Worm (Caenorhabditis elegans) whole organism, L1 larva: ENCODE data around the gene scl-1.

Experiments
- Y116A8C.19 ChIP-seq: sonication (generic microtip); optimal IDR thresholded peaks from 2 replicates; lab custom pipeline; 2016; ENCODE audit warnings: missing compliant biosample characterization, missing genetic modification characterization, borderline replicate concordance
- ama-1 ChIP-seq: fragments of 150-350 bp; optimal IDR thresholded peaks from 2 replicates; lab custom pipeline; 2014
- blmp-1 ChIP-seq: fragments of 150-350 bp; optimal IDR thresholded peaks from 2 replicates; lab custom pipeline; 2014; ENCODE audit warnings: missing biosample characterization, missing genetic modification characterization
- ceh-63 ChIP-seq: fragments of 200-800 bp; sonication (Bioruptor generic); optimal IDR thresholded peaks from 2 replicates; lab custom pipeline; 2018; ENCODE audit warnings: mild to moderate bottlenecking, missing genetic modification characterization, missing compliant biosample characterization
- ceh-8 ChIP-seq: fragments of 200-800 bp; sonication (Bioruptor generic); optimal IDR thresholded peaks from 2 replicates; lab custom pipeline; 2018; ENCODE audit warnings: mild to moderate bottlenecking, missing genetic modification characterization, moderate library complexity, missing compliant biosample characterization
- dpl-1 ChIP-seq, 3 experiments: fragments of 150-350 bp in 2 of 3; sonication (generic microtip) in 1 of 3; optimal IDR thresholded peaks; 2 replicates each; lab custom pipeline; 2014 to 2017; ENCODE audit warnings: missing biosample characterization in 3 of 3, missing genetic modification characterization in 3 of 3, missing genetic modification reagents in 3 of 3
- efl-1 ChIP-seq, 4 experiments: fragments of 150-350 bp; optimal IDR thresholded peaks in 3 of 4; peaks in 1 of 4; 1 replicate in 1 of 4; 2 replicates in 3 of 4; lab custom pipeline; 2014; ENCODE audit warnings: missing biosample characterization in 2 of 4, missing genetic modification characterization in 2 of 4, missing genetic modification reagents in 2 of 4
- egl-13 ChIP-seq: sonication (generic microtip); optimal IDR thresholded peaks from 2 replicates; lab custom pipeline; 2016; ENCODE audit warnings: missing genotype, missing genetic modification reagents, missing genetic modification characterization, missing compliant biosample characterization
- elt-2 ChIP-seq: sonication (generic microtip); optimal IDR thresholded peaks from 2 replicates; lab custom pipeline; 2016; ENCODE audit warnings: missing genetic modification characterization, mild to moderate bottlenecking, inconsistent platforms, missing compliant biosample characterization, missing genetic modification reagents
- elt-3 ChIP-seq, 6 experiments: fragments of 150-350 bp in 1 of 6; sonication (generic microtip); optimal IDR thresholded peaks; 2 replicates each; lab custom pipeline; 2017 to 2018; ENCODE audit warnings: missing biosample characterization in 6 of 6, missing genetic modification characterization in 6 of 6, inconsistent platforms in 1 of 6
- ets-5 ChIP-seq: fragments of 200-800 bp; sonication (Bioruptor generic); IDR thresholded peaks from 2 replicates; pipeline ENCODE4 v1.3.6; 2022; ENCODE audit warnings: missing genetic modification characterization, missing compliant biosample characterization
- fkh-10 ChIP-seq: sonication (generic microtip); optimal IDR thresholded peaks from 2 replicates; lab custom pipeline; 2017; ENCODE audit warnings: missing biosample characterization, missing genetic modification reagents, missing genetic modification characterization
- fos-1 ChIP-seq: fragments of 150-350 bp; optimal IDR thresholded peaks from 2 replicates; lab custom pipeline; 2014; ENCODE audit warnings: missing biosample characterization, missing genetic modification characterization
- hlh-4 ChIP-seq: sonication (generic microtip); optimal IDR thresholded peaks from 2 replicates; lab custom pipeline; 2016; ENCODE audit warnings: mild to moderate bottlenecking, missing genetic modification characterization, missing compliant biosample characterization
- hpl-2 ChIP-seq: fragments of 150-350 bp; optimal IDR thresholded peaks from 2 replicates; lab custom pipeline; 2014; ENCODE audit warnings: missing biosample characterization, missing genetic modification reagents, missing genetic modification characterization
- lin-14 ChIP-seq: fragments of 200-800 bp; sonication (Bioruptor generic); optimal IDR thresholded peaks from 2 replicates; lab custom pipeline; 2018; ENCODE audit warnings: mild to moderate bottlenecking, missing genetic modification characterization, moderate library complexity, missing compliant biosample characterization
- lin-35 ChIP-seq, 2 experiments: fragments of 150-350 bp; optimal IDR thresholded peaks; 2 replicates each; lab custom pipeline; 2014; ENCODE audit warnings: missing biosample characterization in 2 of 2, missing genetic modification characterization in 2 of 2, missing genetic modification reagents in 2 of 2
- mab-9 ChIP-seq: fragments of 200-800 bp; sonication (Bioruptor generic); IDR thresholded peaks from 2 replicates; pipeline ENCODE4 v1.3.6; 2022; ENCODE audit warnings: missing genetic modification reagents, missing genetic modification characterization, missing compliant biosample characterization
- mdl-1 ChIP-seq, 2 experiments: fragments of 150-350 bp; optimal IDR thresholded peaks; 2 replicates each; lab custom pipeline; 2014 to 2017; ENCODE audit warnings: missing biosample characterization in 2 of 2, missing genetic modification characterization in 2 of 2, inconsistent platforms in 1 of 2
- nhr-11 ChIP-seq: fragments of 150-350 bp; optimal IDR thresholded peaks from 2 replicates; lab custom pipeline; 2014; ENCODE audit warnings: missing biosample characterization, missing genetic modification characterization
- nhr-19 ChIP-seq: fragments of 200-800 bp; sonication (Bioruptor generic); conservative IDR thresholded peaks from 2 replicates; pipeline ENCODE4 v1.3.6; 2022; ENCODE audit warnings: missing genetic modification characterization, missing compliant biosample characterization
- nhr-20 ChIP-seq: sonication (generic microtip); optimal IDR thresholded peaks from 2 replicates; lab custom pipeline; 2016; ENCODE audit warnings: mild to moderate bottlenecking, missing genetic modification characterization, missing compliant biosample characterization
- nhr-237 ChIP-seq: fragments of 150-350 bp; optimal IDR thresholded peaks from 2 replicates; lab custom pipeline; 2014; ENCODE audit warnings: missing biosample characterization, missing genetic modification characterization
- nhr-28 ChIP-seq: fragments of 150-350 bp; optimal IDR thresholded peaks from 2 replicates; lab custom pipeline; 2014; ENCODE audit warnings: missing biosample characterization, missing genetic modification characterization
- nhr-71 ChIP-seq: sonication (generic microtip); optimal IDR thresholded peaks from 2 replicates; lab custom pipeline; 2016; ENCODE audit warnings: mild to moderate bottlenecking, missing genetic modification characterization, moderate library complexity, missing compliant biosample characterization
- nhr-76 ChIP-seq: sonication (generic microtip); optimal IDR thresholded peaks from 2 replicates; lab custom pipeline; 2017; ENCODE audit warnings: missing biosample characterization, missing genetic modification characterization
- nhr-84 ChIP-seq: sonication (generic microtip); optimal IDR thresholded peaks from 2 replicates; lab custom pipeline; 2017; ENCODE audit warnings: missing biosample characterization, missing genetic modification characterization
- nhr-85 ChIP-seq: sonication (generic microtip); peaks from one replicate; lab custom pipeline; 2016; ENCODE audit warnings: missing genetic modification characterization, inconsistent platforms, missing compliant biosample characterization
- nhr-90 ChIP-seq: sonication (generic microtip); optimal IDR thresholded peaks from 2 replicates; lab custom pipeline; 2016; ENCODE audit warnings: mild to moderate bottlenecking, missing genetic modification characterization, missing compliant biosample characterization; ENCODE audit not compliant: poor library complexity
- skn-1 ChIP-seq: fragments of 150-350 bp; optimal IDR thresholded peaks from 2 replicates; lab custom pipeline; 2014; ENCODE audit warnings: missing biosample characterization, missing genetic modification characterization
- snpc-4 ChIP-seq: fragments of 150-350 bp; optimal IDR thresholded peaks from 2 replicates; lab custom pipeline; 2014; ENCODE audit warnings: missing biosample characterization, missing genetic modification characterization
- snu-23 ChIP-seq: sonication (generic microtip); optimal IDR thresholded peaks from 2 replicates; lab custom pipeline; 2016; ENCODE audit warnings: missing genetic modification characterization, missing compliant biosample characterization
- sptf-1 ChIP-seq: fragments of 150-350 bp; optimal IDR thresholded peaks from 2 replicates; lab custom pipeline; 2014; ENCODE audit warnings: missing biosample characterization, missing genetic modification characterization
- unc-62 ChIP-seq: fragments of 150-350 bp; optimal IDR thresholded peaks from 2 replicates; lab custom pipeline; 2014; ENCODE audit warnings: missing biosample characterization, missing genetic modification reagents, missing genetic modification characterization
- unc-86 ChIP-seq: sonication (generic microtip); optimal IDR thresholded peaks from 2 replicates; lab custom pipeline; 2016; ENCODE audit warnings: missing genetic modification characterization, missing compliant biosample characterization
- unc-98 ChIP-seq: fragments of 200-800 bp; sonication (Bioruptor generic); IDR thresholded peaks from 2 replicates; pipeline ENCODE4 v1.3.6; 2022; ENCODE audit warnings: missing genetic modification characterization, missing compliant biosample characterization
- ztf-11 ChIP-seq, 2 experiments: sonication (generic microtip); optimal IDR thresholded peaks; 2 replicates each; lab custom pipeline; 2016 to 2017; ENCODE audit warnings: missing genetic modification characterization in 2 of 2, missing biosample characterization in 1 of 2, missing compliant biosample characterization in 1 of 2

Gene scl-1

ce11 chrIV:13075625-13076252, 19.6 kb downstream of the scl-1 start (continued):
- TF ChIP-seq snu-23 (GFP tag; lab: Kevin White, UChicago) (peak; percentile 42), nhr-71 (tag; lab: Kevin White, UChicago) (peak; percentile 63), lin-14 (GFP tag; lab: Kevin White, UChicago) (peak; percentile 71), ztf-11 (tag; optimal IDR thresholded peaks at IDR 0.05; lab: Kevin White, UChicago) (no peak), mdl-1 (tag; optimal IDR thresholded peaks at IDR 0.05; lab: Kevin White, UChicago) (peak in 1 of 2 experiments; percentile 32), fos-1 (tag; lab: Kevin White, UChicago) (no peak), unc-98 (GFP tag; lab: Robert Waterston, UW) (no peak), ceh-63 (GFP tag; lab: Kevin White, UChicago) (no peak), hlh-4 (tag; lab: Kevin White, UChicago) (no peak), ceh-8 (GFP tag; lab: Kevin White, UChicago) (no peak), nhr-20 (peak; percentile 65)

DNA sequence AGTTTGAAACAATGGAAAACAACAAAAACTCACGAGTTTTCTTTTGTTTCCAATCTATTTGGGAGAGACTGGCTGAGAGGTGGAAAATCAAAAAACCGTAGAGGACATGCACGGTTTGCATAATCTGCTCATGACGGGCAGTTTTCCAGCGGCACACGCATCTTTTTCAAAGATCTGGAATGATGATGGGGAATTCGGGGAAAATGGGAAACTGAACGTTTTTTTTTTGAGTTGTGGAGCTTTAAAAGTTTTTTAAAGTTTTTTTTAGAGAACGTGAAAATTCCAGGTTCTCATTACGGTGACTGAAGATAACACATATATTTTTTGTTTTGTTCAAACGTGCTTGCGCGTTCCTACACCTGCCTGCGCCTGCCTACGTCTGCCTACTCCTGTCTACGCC, 20.5 kb downstream of the scl-1 start, which contains the start of gene C39E9.7:
TSS of gene C39E9.7 (minus strand) at position 101 of the 400 bp plus-strand sequence.
- no peak for TF ChIP-seq efl-1 (optimal IDR thresholded peaks at IDR 0.05; lab: Kevin White, UChicago)
- peak in 1 of 2 experiments; percentile 26 for TF ChIP-seq efl-1 (GFP tag; optimal IDR thresholded peaks at IDR 0.05 in 1 of 2; lab: Kevin White, UChicago)
- TF ChIP-seq ets-5: no peak

- TF ChIP-seq mdl-1 (tag; optimal IDR thresholded peaks at IDR 0.05; lab: Kevin White, UChicago): peak in 1 of 2 experiments; percentile 37
- peak; percentile 54 for TF ChIP-seq nhr-20
- TF ChIP-seq lin-14 (GFP tag; lab: Kevin White, UChicago): peak; percentile 63
- peak; percentile 91 for TF ChIP-seq nhr-85 (tag; lab: Kevin White, UChicago)
- TF ChIP-seq elt-2: no peak
- TF ChIP-seq nhr-84 (tag; lab: Kevin White, UChicago): no peak
- TF ChIP-seq snu-23 (GFP tag; lab: Kevin White, UChicago): peak; percentile 42
- TF ChIP-seq unc-86 (tag; lab: Kevin White, UChicago): no peak
- TF ChIP-seq nhr-19: peak; percentile 45
- TF ChIP-seq blmp-1: peak; percentile 80
- TF ChIP-seq ets-5: no peak
- peak; percentile 64 for TF ChIP-seq nhr-71 (tag; lab: Kevin White, UChicago)
- peak in 1 of 2 experiments; percentile 50 for TF ChIP-seq lin-35 (GFP tag; optimal IDR thresholded peaks at IDR 0.05; lab: Kevin White, UChicago)
- TF ChIP-seq sptf-1: no peak
- TF ChIP-seq nhr-90 (tag; lab: Kevin White, UChicago): peak; percentile 7
- no peak for TF ChIP-seq nhr-237 (tag; lab: Kevin White, UChicago)
- peak; percentile 1 for TF ChIP-seq skn-1 (tag; lab: Kevin White, UChicago)
- TF ChIP-seq Y116A8C.19 (tag; lab: Kevin White, UChicago): no peak
- TF ChIP-seq elt-3 (tag; optimal IDR thresholded peaks at IDR 0.05; lab: Kevin White, UChicago): peak in 2 of 6 experiments; percentile 44 to 78
Measured at ce11 chrIV:13077694-13078093, 21.6 kb downstream of the scl-1 start.

DNA sequence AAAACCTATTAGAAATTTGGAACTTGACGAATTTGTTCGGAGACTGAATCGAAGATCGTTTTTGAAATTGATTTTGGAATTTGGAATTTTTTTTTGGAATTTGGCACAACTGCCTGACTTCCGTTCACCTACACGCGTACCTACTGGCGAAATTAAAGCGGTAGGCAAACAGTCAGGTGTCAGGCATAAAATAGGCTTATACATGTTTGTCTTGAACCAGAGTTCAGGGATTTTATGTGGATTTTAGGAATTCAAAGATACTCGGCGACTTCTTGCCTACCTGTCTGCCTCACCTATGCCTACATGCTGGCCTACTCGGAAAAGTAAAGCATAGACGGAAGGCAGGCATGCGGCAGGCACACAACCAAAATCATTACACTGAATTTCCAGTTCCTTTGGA, 22.2 kb downstream of the scl-1 start:
- TF ChIP-seq hpl-2 (GFP tag; lab: Kevin White, UChicago): no peak
- TF ChIP-seq mab-9 (GFP tag; lab: Robert Waterston, UW): no peak
- no peak for TF ChIP-seq ztf-11 (tag; optimal IDR thresholded peaks at IDR 0.05; lab: Kevin White, UChicago)
- TF ChIP-seq nhr-84 (tag; lab: Kevin White, UChicago): no peak
- TF ChIP-seq snpc-4 (tag; lab: Kevin White, UChicago): no peak
- no peak for TF ChIP-seq ama-1 (lab: Kevin White, UChicago)
- TF ChIP-seq nhr-28 (tag; lab: Kevin White, UChicago): no peak
- no peak for TF ChIP-seq ets-5
- no peak for TF ChIP-seq fkh-10 (GFP tag; lab: Kevin White, UChicago)
- no peak for TF ChIP-seq dpl-1 (GFP tag; optimal IDR thresholded peaks at IDR 0.05; lab: Kevin White, UChicago)
- no peak for TF ChIP-seq nhr-19
- TF ChIP-seq unc-62 (GFP tag; lab: Kevin White, UChicago): no peak
- TF ChIP-seq egl-13 (tag; lab: Kevin White, UChicago): no peak
- no peak for TF ChIP-seq nhr-76 (tag; lab: Kevin White, UChicago)
- no peak for TF ChIP-seq nhr-11 (tag; lab: Kevin White, UChicago)
